Fruit fly (Drosophila melanogaster) whole organism, pupa: ENCODE results near the gene Spt3.

Source experiments
- CG10348 ChIP-seq: fragments of 200-800 bp; sonication (Bioruptor generic); IDR thresholded peaks from 2 replicates; pipeline ENCODE4 v1.3.6; 2022; ENCODE audit warnings: missing biosample characterization, missing genetic modification characterization
- CG12605 ChIP-seq: fragments of 200-800 bp; sonication (Bioruptor generic); IDR thresholded peaks from 2 replicates; pipeline ENCODE4 v1.3.6; 2022; ENCODE audit warnings: missing biosample characterization, missing genetic modification characterization
- CG13204 ChIP-seq: fragments of 200-800 bp; sonication (Bioruptor generic); optimal IDR thresholded peaks from 2 replicates; lab custom pipeline; 2018; ENCODE audit warnings: missing biosample characterization, mild to moderate bottlenecking, missing genetic modification characterization, moderate library complexity
- CG14655 ChIP-seq: fragments of 200-800 bp; sonication (Bioruptor generic); optimal IDR thresholded peaks from 3 replicates; lab custom pipeline; 2017; ENCODE audit warnings: mild to moderate bottlenecking, missing biosample characterization, missing genetic modification reagents, missing genetic modification characterization
- CG15710 ChIP-seq: fragments of 200-800 bp; sonication (Bioruptor generic); optimal IDR thresholded peaks from 2 replicates; lab custom pipeline; 2018; ENCODE audit warnings: missing biosample characterization, mild to moderate bottlenecking, missing genetic modification characterization, moderate library complexity
- CG17806 ChIP-seq: fragments of 200-800 bp; sonication (Bioruptor generic); optimal IDR thresholded peaks from 2 replicates; lab custom pipeline; 2018; ENCODE audit warnings: missing biosample characterization, mild to moderate bottlenecking, missing genetic modification characterization, moderate library complexity
- CG4496 ChIP-seq: fragments of 200-800 bp; sonication (Bioruptor generic); IDR thresholded peaks from 3 replicates; pipeline ENCODE4 v1.3.6; 2022; ENCODE audit warnings: missing biosample characterization, missing genetic modification characterization
- CG8159 ChIP-seq: fragments of 200-800 bp; sonication (Bioruptor generic); optimal IDR thresholded peaks from 3 replicates; lab custom pipeline; 2018; ENCODE audit warnings: missing biosample characterization, mild to moderate bottlenecking, missing genetic modification characterization, moderate library complexity
- CG9948 ChIP-seq: fragments of 200-800 bp; sonication (Bioruptor generic); optimal IDR thresholded peaks from 2 replicates; lab custom pipeline; 2018; ENCODE audit warnings: missing biosample characterization, mild to moderate bottlenecking, missing genetic modification characterization, moderate library complexity
- D1 ChIP-seq: fragments of 200-800 bp; sonication (Bioruptor generic); optimal IDR thresholded peaks from 2 replicates; lab custom pipeline; 2018; ENCODE audit warnings: missing biosample characterization, mild to moderate bottlenecking, missing genetic modification characterization, moderate library complexity
- EcR ChIP-seq: fragments of 200-800 bp; sonication (Bioruptor generic); optimal IDR thresholded peaks from 3 replicates; lab custom pipeline; 2019; ENCODE audit warnings: missing biosample characterization, missing genetic modification characterization, mild to moderate bottlenecking, moderate library complexity, missing genetic modification reagents
- Ets98B ChIP-seq: fragments of 200-800 bp; sonication (Bioruptor generic); IDR thresholded peaks from 2 replicates; pipeline ENCODE4 v1.3.6; 2022; ENCODE audit warnings: missing biosample characterization, missing genetic modification characterization
- Pif1A ChIP-seq: fragments of 200-800 bp; sonication (Bioruptor generic); optimal IDR thresholded peaks from 3 replicates; lab custom pipeline; 2016; ENCODE audit warnings: missing biosample characterization, missing genetic modification characterization
- Pif1B ChIP-seq: fragments of 200-800 bp; sonication (Bioruptor generic); optimal IDR thresholded peaks from 3 replicates; lab custom pipeline; 2016; ENCODE audit warnings: missing biosample characterization, missing genetic modification characterization
- Snoo ChIP-seq: fragments of 200-800 bp; sonication (Bioruptor generic); optimal IDR thresholded peaks from 3 replicates; lab custom pipeline; 2017; ENCODE audit warnings: missing biosample characterization, mild to moderate bottlenecking, missing genetic modification characterization, inconsistent platforms
- fd96Ca ChIP-seq: fragments of 200-800 bp; sonication (Bioruptor generic); IDR thresholded peaks from 3 replicates; pipeline ENCODE4 v1.3.6; 2022; ENCODE audit warnings: missing biosample characterization, missing genetic modification characterization
- gl ChIP-seq: fragments of 200-800 bp; sonication (Bioruptor generic); optimal IDR thresholded peaks from 2 replicates; lab custom pipeline; 2018; ENCODE audit warnings: missing biosample characterization, mild to moderate bottlenecking, missing genetic modification characterization
- rn ChIP-seq: fragments of 200-800 bp; sonication (Bioruptor generic); IDR thresholded peaks from 2 replicates; pipeline ENCODE4 v1.3.6; 2022; ENCODE audit warnings: missing biosample characterization, missing genetic modification characterization

Spt3 gene

DNA sequence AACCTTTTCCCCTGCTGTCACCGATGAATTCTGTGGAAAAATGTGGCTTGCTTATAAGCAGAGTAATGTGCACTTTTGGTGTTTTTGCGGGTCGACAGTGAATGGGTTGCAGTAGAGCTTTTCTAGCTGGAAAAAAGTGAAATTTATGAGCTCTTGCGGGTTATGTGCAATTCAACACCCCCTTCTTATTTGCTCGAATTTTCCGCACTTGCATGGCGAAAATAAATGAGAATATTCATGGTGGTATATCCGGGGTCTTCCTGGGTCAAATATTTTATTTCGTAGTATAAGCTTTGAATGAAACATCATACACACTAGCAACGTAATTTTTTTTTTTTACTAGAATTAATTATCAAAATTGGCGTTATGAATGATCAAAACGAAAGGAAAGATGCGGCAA lies 23.3 kb downstream of the Spt3 start, which contains the start of gene CG14736:
TSS of gene CG14736 (plus strand) at position 301 of the 400 bp plus-strand sequence.
- no peak for TF ChIP-seq rn (GFP tag; lab: Robert Waterston, UW)
- TF ChIP-seq CG15710 (tag; lab: Kevin White, UChicago): no peak
- TF ChIP-seq CG14655 (GFP tag; lab: Kevin White, UChicago): no peak
- TF ChIP-seq fd96Ca (GFP tag; lab: Robert Waterston, UW): no peak
- TF ChIP-seq CG4496 (GFP tag; lab: Robert Waterston, UW): no peak
- no peak for TF ChIP-seq Snoo (tag; lab: Kevin White, UChicago)
- TF ChIP-seq CG10348 (GFP tag; lab: Robert Waterston, UW): no peak
- no peak for TF ChIP-seq Pif1B (GFP tag; lab: Kevin White, UChicago)
- TF ChIP-seq EcR (GFP tag; lab: Kevin White, UChicago): no peak
- no peak for TF ChIP-seq Pif1A (GFP tag; lab: Kevin White, UChicago)
- TF ChIP-seq CG13204 (GFP tag; lab: Kevin White, UChicago): no peak
- no peak for TF ChIP-seq CG17806 (tag; lab: Kevin White, UChicago)
- no peak for TF ChIP-seq gl

- no peak for TF ChIP-seq CG9948 (tag; lab: Kevin White, UChicago)
- TF ChIP-seq Pif1B (GFP tag; lab: Kevin White, UChicago): no peak
- no peak for TF ChIP-seq Pif1A (GFP tag; lab: Kevin White, UChicago)
- no peak for TF ChIP-seq CG10348 (GFP tag; lab: Robert Waterston, UW)
- TF ChIP-seq Ets98B (GFP tag; lab: Robert Waterston, UW): no peak
- TF ChIP-seq CG14655 (GFP tag; lab: Kevin White, UChicago): no peak
- no peak for TF ChIP-seq CG8159 (tag; lab: Kevin White, UChicago)
- no peak for TF ChIP-seq CG17806 (tag; lab: Kevin White, UChicago)
Observed at dm6 chr3R:12049113-12049512, 32.2 kb downstream of the Spt3 start, which contains the start of gene CG14739. Gene CG14739, minus strand, starts transcription at chr3R:12049213.

dm6 chr3R:12062844-12063243 lies 45.9 kb downstream of the Spt3 start, which contains the start of gene CG14740:
Gene CG14740, minus strand, starts transcription at chr3R:12062944.
- TF ChIP-seq Ets98B (GFP tag; lab: Robert Waterston, UW) (no peak), CG14655 (GFP tag; lab: Kevin White, UChicago) (no peak), Pif1B (GFP tag; lab: Kevin White, UChicago) (no peak), CG12605 (GFP tag; lab: Robert Waterston, UW) (no peak), fd96Ca (GFP tag; lab: Robert Waterston, UW) (no peak), rn (GFP tag; lab: Robert Waterston, UW) (no peak), D1 (tag; lab: Kevin White, UChicago) (no peak), gl (no peak), CG8159 (tag; lab: Kevin White, UChicago) (no peak)
